Worm (Caenorhabditis elegans) whole organism, L4/young adult: Measurements from ENCODE around the gene C10E2.2.

ENCODE experiments used
- W03F9.2 ChIP-seq: fragments of 150-350 bp; optimal IDR thresholded peaks from 2 replicates; lab custom pipeline; 2014; ENCODE audit warnings: missing biosample characterization, missing genetic modification characterization
- dao-5 ChIP-seq: sonication (generic microtip); optimal IDR thresholded peaks from 2 replicates; lab custom pipeline; 2016; ENCODE audit warnings: missing genotype, missing genetic modification characterization, moderate library complexity, missing compliant biosample characterization
- him-1 ChIP-seq: sonication (generic microtip); optimal IDR thresholded peaks from 2 replicates; lab custom pipeline; 2016; ENCODE audit warnings: missing genotype, missing genetic modification reagents, missing genetic modification characterization, missing compliant biosample characterization

DNA sequence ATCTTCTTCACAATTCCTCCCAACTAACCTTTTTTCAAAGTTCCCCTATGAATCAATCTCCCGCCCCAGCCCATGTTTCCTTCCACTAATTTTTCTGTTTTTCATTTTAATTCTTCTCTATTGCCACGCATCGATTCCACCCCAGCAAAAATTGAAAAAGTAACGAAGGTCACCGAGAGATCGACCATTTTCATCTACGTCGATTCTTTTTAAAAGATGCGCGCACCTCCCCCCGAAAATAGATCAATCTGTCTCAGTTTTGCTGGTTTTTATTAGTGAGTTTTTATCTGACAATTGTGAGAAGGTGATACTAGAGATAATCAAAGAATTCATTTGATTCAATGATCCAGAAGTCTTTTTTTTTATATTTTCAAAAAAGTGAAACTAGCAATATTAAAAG, 39.0 kb downstream of the C10E2.2 start:
- TF ChIP-seq him-1 (tag; lab: Kevin White, UChicago): no peak
- no peak for TF ChIP-seq W03F9.2
- TF ChIP-seq dao-5: no peak
